Worm (Caenorhabditis elegans) whole organism, L1 larva: ENCODE measurements around the gene C18A11.3.

Source experiments
- C04F5.9 ChIP-seq: sonication (generic microtip); optimal IDR thresholded peaks from 2 replicates; lab custom pipeline; 2016; ENCODE audit warnings: missing genetic modification characterization, missing compliant biosample characterization
- C16A3.4 ChIP-seq: fragments of 150-350 bp; optimal IDR thresholded peaks from 2 replicates; lab custom pipeline; 2014; ENCODE audit warnings: missing biosample characterization, missing genetic modification characterization
- F16B12.6 ChIP-seq: fragments of 150-350 bp; optimal IDR thresholded peaks from 2 replicates; lab custom pipeline; 2014; ENCODE audit warnings: missing biosample characterization, missing genetic modification characterization
- blmp-1 ChIP-seq: fragments of 150-350 bp; optimal IDR thresholded peaks from 2 replicates; lab custom pipeline; 2014; ENCODE audit warnings: missing biosample characterization, missing genetic modification characterization
- ceh-63 ChIP-seq: fragments of 200-800 bp; sonication (Bioruptor generic); optimal IDR thresholded peaks from 2 replicates; lab custom pipeline; 2018; ENCODE audit warnings: mild to moderate bottlenecking, missing genetic modification characterization, missing compliant biosample characterization
- ceh-82 ChIP-seq, 3 experiments: fragments of 150-350 bp in 1 of 3; sonication (generic microtip) in 2 of 3; optimal IDR thresholded peaks; 2 replicates each; lab custom pipeline; 2014 to 2017; ENCODE audit warnings: missing biosample characterization in 3 of 3, missing genetic modification characterization in 3 of 3
- ceh-88 ChIP-seq: fragments of 200-800 bp; sonication (Bioruptor generic); IDR thresholded peaks from 2 replicates; pipeline ENCODE4 v1.3.6; 2022; ENCODE audit warnings: missing genetic modification characterization, missing compliant biosample characterization
- ceh-90 ChIP-seq: sonication (generic microtip); optimal IDR thresholded peaks from 2 replicates; lab custom pipeline; 2016; ENCODE audit warnings: missing genetic modification characterization, missing compliant biosample characterization
- dpl-1 ChIP-seq, 3 experiments: fragments of 150-350 bp in 2 of 3; sonication (generic microtip) in 1 of 3; optimal IDR thresholded peaks; 2 replicates each; lab custom pipeline; 2014 to 2017; ENCODE audit warnings: missing biosample characterization in 3 of 3, missing genetic modification characterization in 3 of 3, missing genetic modification reagents in 3 of 3
- dsc-1 ChIP-seq: sonication (generic microtip); optimal IDR thresholded peaks from 2 replicates; lab custom pipeline; 2016; ENCODE audit warnings: mild to moderate bottlenecking, missing genetic modification characterization, missing compliant biosample characterization
- efl-1 ChIP-seq, 4 experiments: fragments of 150-350 bp; optimal IDR thresholded peaks in 3 of 4; peaks in 1 of 4; 1 replicate in 1 of 4; 2 replicates in 3 of 4; lab custom pipeline; 2014; ENCODE audit warnings: missing biosample characterization in 2 of 4, missing genetic modification characterization in 2 of 4, missing genetic modification reagents in 2 of 4
- efl-3 ChIP-seq: fragments of 200-800 bp; sonication (Bioruptor generic); optimal IDR thresholded peaks from 2 replicates; lab custom pipeline; 2018; ENCODE audit warnings: mild to moderate bottlenecking, missing genetic modification characterization, missing compliant biosample characterization
- egl-13 ChIP-seq: sonication (generic microtip); optimal IDR thresholded peaks from 2 replicates; lab custom pipeline; 2016; ENCODE audit warnings: missing genotype, missing genetic modification reagents, missing genetic modification characterization, missing compliant biosample characterization
- elt-3 ChIP-seq, 6 experiments: fragments of 150-350 bp in 1 of 6; sonication (generic microtip); optimal IDR thresholded peaks; 2 replicates each; lab custom pipeline; 2017 to 2018; ENCODE audit warnings: missing biosample characterization in 6 of 6, missing genetic modification characterization in 6 of 6, inconsistent platforms in 1 of 6
- fkh-10 ChIP-seq: sonication (generic microtip); optimal IDR thresholded peaks from 2 replicates; lab custom pipeline; 2017; ENCODE audit warnings: missing biosample characterization, missing genetic modification reagents, missing genetic modification characterization
- fos-1 ChIP-seq: fragments of 150-350 bp; optimal IDR thresholded peaks from 2 replicates; lab custom pipeline; 2014; ENCODE audit warnings: missing biosample characterization, missing genetic modification characterization
- jun-1 ChIP-seq: fragments of 150-350 bp; optimal IDR thresholded peaks from 2 replicates; lab custom pipeline; 2014; ENCODE audit warnings: missing biosample characterization, missing genetic modification reagents, missing genetic modification characterization
- lin-14 ChIP-seq: fragments of 200-800 bp; sonication (Bioruptor generic); optimal IDR thresholded peaks from 2 replicates; lab custom pipeline; 2018; ENCODE audit warnings: mild to moderate bottlenecking, missing genetic modification characterization, moderate library complexity, missing compliant biosample characterization
- lin-35 ChIP-seq, 2 experiments: fragments of 150-350 bp; optimal IDR thresholded peaks; 2 replicates each; lab custom pipeline; 2014; ENCODE audit warnings: missing biosample characterization in 2 of 2, missing genetic modification characterization in 2 of 2, missing genetic modification reagents in 2 of 2
- lin-39 ChIP-seq: fragments of 150-350 bp; optimal IDR thresholded peaks from 2 replicates; lab custom pipeline; 2014; ENCODE audit warnings: missing biosample characterization, missing genetic modification reagents, missing genetic modification characterization
- lir-3 ChIP-seq: sonication (generic microtip); optimal IDR thresholded peaks from 2 replicates; lab custom pipeline; 2016; ENCODE audit warnings: mild to moderate bottlenecking, missing genetic modification characterization, moderate library complexity, missing compliant biosample characterization; ENCODE audit not compliant: poor library complexity
- mab-9 ChIP-seq: fragments of 200-800 bp; sonication (Bioruptor generic); IDR thresholded peaks from 2 replicates; pipeline ENCODE4 v1.3.6; 2022; ENCODE audit warnings: missing genetic modification reagents, missing genetic modification characterization, missing compliant biosample characterization
- mep-1 ChIP-seq: fragments of 150-350 bp; optimal IDR thresholded peaks from 2 replicates; lab custom pipeline; 2014; ENCODE audit warnings: missing biosample characterization, missing genetic modification characterization
- nhr-19 ChIP-seq: fragments of 200-800 bp; sonication (Bioruptor generic); conservative IDR thresholded peaks from 2 replicates; pipeline ENCODE4 v1.3.6; 2022; ENCODE audit warnings: missing genetic modification characterization, missing compliant biosample characterization
- nhr-20 ChIP-seq: sonication (generic microtip); optimal IDR thresholded peaks from 2 replicates; lab custom pipeline; 2016; ENCODE audit warnings: mild to moderate bottlenecking, missing genetic modification characterization, missing compliant biosample characterization
- nhr-237 ChIP-seq: fragments of 150-350 bp; optimal IDR thresholded peaks from 2 replicates; lab custom pipeline; 2014; ENCODE audit warnings: missing biosample characterization, missing genetic modification characterization
- nhr-28 ChIP-seq: fragments of 150-350 bp; optimal IDR thresholded peaks from 2 replicates; lab custom pipeline; 2014; ENCODE audit warnings: missing biosample characterization, missing genetic modification characterization
- nhr-47 ChIP-seq: sonication (generic microtip); optimal IDR thresholded peaks from 2 replicates; lab custom pipeline; 2016; ENCODE audit warnings: mild to moderate bottlenecking, missing genetic modification characterization, moderate library complexity, missing compliant biosample characterization
- nhr-71 ChIP-seq: sonication (generic microtip); optimal IDR thresholded peaks from 2 replicates; lab custom pipeline; 2016; ENCODE audit warnings: mild to moderate bottlenecking, missing genetic modification characterization, moderate library complexity, missing compliant biosample characterization
- nhr-85 ChIP-seq: sonication (generic microtip); peaks from one replicate; lab custom pipeline; 2016; ENCODE audit warnings: missing genetic modification characterization, inconsistent platforms, missing compliant biosample characterization
- nhr-90 ChIP-seq: sonication (generic microtip); optimal IDR thresholded peaks from 2 replicates; lab custom pipeline; 2016; ENCODE audit warnings: mild to moderate bottlenecking, missing genetic modification characterization, missing compliant biosample characterization; ENCODE audit not compliant: poor library complexity
- pag-3 ChIP-seq: sonication (generic microtip); optimal IDR thresholded peaks from 2 replicates; lab custom pipeline; 2017; ENCODE audit warnings: missing genetic modification characterization, mild to moderate bottlenecking, missing compliant biosample characterization, antibody characterized with exemption, borderline replicate concordance; ENCODE audit not compliant: insufficient read depth
- pqm-1 ChIP-seq: sonication (generic microtip); optimal IDR thresholded peaks from 3 replicates; lab custom pipeline; 2017; ENCODE audit warnings: missing biosample characterization, missing genetic modification characterization
- rnt-1 ChIP-seq: sonication (generic microtip); optimal IDR thresholded peaks from 2 replicates; lab custom pipeline; 2016; ENCODE audit warnings: mild to moderate bottlenecking, missing genetic modification characterization, moderate library complexity, missing compliant biosample characterization
- skn-1 ChIP-seq: fragments of 150-350 bp; optimal IDR thresholded peaks from 2 replicates; lab custom pipeline; 2014; ENCODE audit warnings: missing biosample characterization, missing genetic modification characterization
- snpc-4 ChIP-seq: fragments of 150-350 bp; optimal IDR thresholded peaks from 2 replicates; lab custom pipeline; 2014; ENCODE audit warnings: missing biosample characterization, missing genetic modification characterization
- snu-23 ChIP-seq: sonication (generic microtip); optimal IDR thresholded peaks from 2 replicates; lab custom pipeline; 2016; ENCODE audit warnings: missing genetic modification characterization, missing compliant biosample characterization
- sox-4 ChIP-seq: sonication (generic microtip); optimal IDR thresholded peaks from 2 replicates; lab custom pipeline; 2016; ENCODE audit warnings: missing genetic modification characterization, missing compliant biosample characterization
- swsn-7 ChIP-seq: sonication (generic microtip); optimal IDR thresholded peaks from 2 replicates; lab custom pipeline; 2016; ENCODE audit warnings: missing genetic modification characterization, missing compliant biosample characterization
- tbx-2 ChIP-seq: sonication (generic microtip); optimal IDR thresholded peaks from 2 replicates; lab custom pipeline; 2016; ENCODE audit warnings: missing genetic modification characterization, missing compliant biosample characterization
- unc-98 ChIP-seq: fragments of 200-800 bp; sonication (Bioruptor generic); IDR thresholded peaks from 2 replicates; pipeline ENCODE4 v1.3.6; 2022; ENCODE audit warnings: missing genetic modification characterization, missing compliant biosample characterization
- xbp-1 ChIP-seq: sonication (generic microtip); optimal IDR thresholded peaks from 2 replicates; lab custom pipeline; 2016; ENCODE audit warnings: missing genetic modification characterization, missing compliant biosample characterization
- zip-4 ChIP-seq: fragments of 200-800 bp; sonication (Bioruptor generic); optimal IDR thresholded peaks from 2 replicates; lab custom pipeline; 2018; ENCODE audit warnings: mild to moderate bottlenecking, missing genetic modification characterization, moderate library complexity, missing compliant biosample characterization

The C18A11.3 gene

DNA sequence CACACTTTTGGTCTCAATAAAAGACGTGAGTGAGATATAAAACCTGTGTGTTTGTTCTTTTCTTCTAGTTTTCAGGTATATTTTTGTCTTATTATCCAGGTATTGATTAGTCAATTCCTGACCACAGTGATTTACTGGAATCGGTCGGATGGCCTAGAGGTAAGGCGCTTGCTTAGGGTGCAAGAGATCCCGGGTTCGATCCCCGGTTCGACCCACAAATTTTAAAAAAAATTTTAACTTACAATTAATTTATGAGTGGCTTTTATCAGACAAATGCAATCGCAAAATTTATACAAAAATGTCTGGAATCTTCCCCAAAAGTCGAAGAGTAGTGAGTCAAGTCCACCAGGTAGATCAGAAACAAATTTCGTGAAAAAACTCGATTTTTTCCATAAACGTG, 23.6 kb upstream of the C18A11.3 start:
- no peak for TF ChIP-seq nhr-85 (tag; lab: Kevin White, UChicago)
- no peak for TF ChIP-seq C04F5.9 (tag; lab: Kevin White, UChicago)
- TF ChIP-seq ceh-82 (tag; optimal IDR thresholded peaks at IDR 0.05; lab: Kevin White, UChicago) = no peak
- TF ChIP-seq lin-14 (GFP tag; lab: Kevin White, UChicago) = no peak
- TF ChIP-seq F16B12.6 (tag; lab: Kevin White, UChicago) = no peak
- TF ChIP-seq mep-1 (tag; lab: Kevin White, UChicago) = no peak
- TF ChIP-seq nhr-237 (tag; lab: Kevin White, UChicago) = no peak
- no peak for TF ChIP-seq unc-98
- TF ChIP-seq, all 84 proteins: peak for 0

DNA sequence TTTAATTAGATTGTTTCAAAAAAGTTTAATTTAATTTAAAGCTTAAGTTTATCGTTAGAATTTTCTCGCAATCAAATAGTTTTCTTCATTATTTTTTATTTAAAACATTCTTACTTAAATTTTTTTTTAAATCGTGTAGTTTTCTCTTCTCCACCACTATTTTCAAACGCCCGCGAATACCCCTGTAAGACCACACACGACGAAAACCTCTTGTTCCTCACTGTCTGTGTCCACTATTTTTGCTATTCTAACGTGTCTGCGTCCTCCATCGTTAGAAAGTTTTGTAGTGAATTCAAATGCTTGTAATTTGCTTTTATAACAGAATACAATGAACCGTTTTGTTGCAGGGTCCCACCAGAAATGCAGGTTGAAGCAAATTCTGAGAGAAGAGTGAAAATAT, 20.0 kb upstream of the C18A11.3 start, which contains the start of gene xol-1:
Gene xol-1, plus strand, starts transcription at position 347 of the 400 bp plus-strand sequence.
- no peak for TF ChIP-seq snpc-4 (tag; lab: Kevin White, UChicago)
- TF ChIP-seq efl-1 (optimal IDR thresholded peaks at IDR 0.05; lab: Kevin White, UChicago) = no peak
- TF ChIP-seq efl-1 (GFP tag; optimal IDR thresholded peaks at IDR 0.05 in 1 of 2; lab: Kevin White, UChicago) = peak in 1 of 2 experiments; percentile 37
- TF ChIP-seq nhr-71 (tag; lab: Kevin White, UChicago) = no peak
- TF ChIP-seq blmp-1 (tag; lab: Kevin White, UChicago) = peak; percentile 30
- peak in 1 of 2 experiments; percentile 30 for TF ChIP-seq lin-35 (GFP tag; optimal IDR thresholded peaks at IDR 0.05; lab: Kevin White, UChicago)
- TF ChIP-seq snu-23 (GFP tag; lab: Kevin White, UChicago) = peak; percentile 23
- peak; percentile 12 for TF ChIP-seq rnt-1 (tag; lab: Kevin White, UChicago)
- TF ChIP-seq skn-1 (tag; lab: Kevin White, UChicago) = peak; percentile 0

DNA sequence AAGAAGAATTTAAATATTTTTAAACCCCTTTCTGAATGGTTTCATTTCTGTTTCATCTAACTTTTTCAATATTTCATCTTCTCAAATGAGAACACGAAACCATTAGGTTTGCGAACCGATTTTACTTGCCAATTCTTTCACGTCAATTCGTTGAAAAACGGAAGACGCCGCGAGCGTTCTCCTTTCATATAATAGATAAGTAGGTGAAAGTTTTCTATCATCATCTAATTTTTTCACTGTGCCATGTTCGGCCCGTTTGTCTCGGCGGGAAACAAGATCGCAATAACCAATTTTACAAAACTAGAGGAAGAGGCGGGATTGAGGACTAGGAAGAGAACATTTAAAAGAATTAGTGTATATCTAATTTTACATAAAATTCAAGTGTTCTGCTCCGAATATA, 15.8 kb upstream of the C18A11.3 start, which contains the start of gene C18A11.4:
Gene C18A11.4, plus strand, starts transcription at position 367 of the 400 bp plus-strand sequence.
- TF ChIP-seq ceh-63 (GFP tag; lab: Kevin White, UChicago) = no peak
- peak; percentile 85 for TF ChIP-seq blmp-1 (tag; lab: Kevin White, UChicago)

DNA sequence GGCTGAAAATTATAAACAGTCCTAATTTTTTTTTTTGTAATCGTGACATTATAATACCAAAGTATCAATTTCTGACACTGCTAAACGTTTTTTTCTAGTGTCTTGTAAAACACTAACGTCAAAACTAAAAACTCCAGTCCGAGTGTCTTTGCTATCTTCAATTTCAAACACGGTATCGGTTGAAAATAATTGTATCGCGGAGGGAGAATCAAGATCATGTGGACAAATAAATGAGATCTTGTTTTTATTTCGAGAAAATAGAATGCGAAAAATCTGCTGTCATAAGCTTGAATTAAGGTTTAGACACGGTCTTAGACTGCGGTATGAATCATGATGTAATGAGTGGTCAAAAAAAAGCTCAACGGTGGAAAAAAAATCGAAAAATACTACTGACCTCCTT, 12.3 kb upstream of the C18A11.3 start:
- TF ChIP-seq xbp-1 (tag; lab: Kevin White, UChicago) (peak; percentile 38), fkh-10 (GFP tag; lab: Kevin White, UChicago) (no peak), nhr-19 (GFP tag; lab: Robert Waterston, UW) (peak; percentile 35; the same call in 1 of the 2 replicates), jun-1 (tag; lab: Kevin White, UChicago) (peak; percentile 55), nhr-47 (tag; lab: Kevin White, UChicago) (peak; percentile 63), mab-9 (GFP tag; lab: Robert Waterston, UW) (no peak), pqm-1 (tag; lab: Kevin White, UChicago) (no peak), nhr-90 (peak; percentile 56), C16A3.4 (tag; lab: Kevin White, UChicago) (peak; percentile 40), elt-3 (tag; optimal IDR thresholded peaks at IDR 0.05; lab: Kevin White, UChicago) (peak in 1 of 6 experiments; percentile 2), efl-3 (GFP tag; lab: Kevin White, UChicago) (no peak), egl-13 (tag; lab: Kevin White, UChicago) (no peak), lin-14 (GFP tag; lab: Kevin White, UChicago) (peak; percentile 26), ceh-90 (tag; lab: Kevin White, UChicago) (no peak), rnt-1 (tag; lab: Kevin White, UChicago) (peak; percentile 14), lin-35 (GFP tag; optimal IDR thresholded peaks at IDR 0.05; lab: Kevin White, UChicago) (peak in 1 of 2 experiments; percentile 33), ceh-82 (tag; optimal IDR thresholded peaks at IDR 0.05; lab: Kevin White, UChicago) (peak in 1 of 3 experiments; percentile 15), dsc-1 (tag; lab: Kevin White, UChicago) (peak; percentile 65), nhr-28 (tag; lab: Kevin White, UChicago) (no peak), zip-4 (GFP tag; lab: Kevin White, UChicago) (no peak), lir-3 (peak; percentile 12), lin-39 (peak; percentile 41), snu-23 (GFP tag; lab: Kevin White, UChicago) (peak; percentile 68), blmp-1 (tag; lab: Kevin White, UChicago) (no peak), nhr-20 (tag; lab: Kevin White, UChicago) (peak; percentile 45), efl-1 (optimal IDR thresholded peaks at IDR 0.05; lab: Kevin White, UChicago) (peak in 1 of 2 experiments; percentile 9), efl-1 (GFP tag; optimal IDR thresholded peaks at IDR 0.05 in 1 of 2; lab: Kevin White, UChicago) (no peak), nhr-71 (tag; lab: Kevin White, UChicago) (peak; percentile 50), fos-1 (tag; lab: Kevin White, UChicago) (peak; percentile 7), pag-3 (tag; lab: Kevin White, UChicago) (no peak), ceh-88 (GFP tag; lab: Robert Waterston, UW) (no peak), swsn-7 (peak; percentile 9), mep-1 (tag; lab: Kevin White, UChicago) (peak; percentile 50), dpl-1 (GFP tag; optimal IDR thresholded peaks at IDR 0.05; lab: Kevin White, UChicago) (no peak), tbx-2 (no peak), sox-4 (tag; lab: Kevin White, UChicago) (peak; percentile 9)
- TF ChIP-seq, all 84 proteins: peak for 22
